Fruit fly (Drosophila melanogaster): Measurements from ENCODE around the gene MED11.

- TF ChIP-seq CTCF (optimal IDR thresholded peaks at IDR 0.05) = no peak
- no peak for TF ChIP-seq CG8478 (optimal IDR thresholded peaks at IDR 0.05)
Measured at dm6 chr3L:18795056-18795841, 49.6 kb downstream of the MED11 start.

All from S2 (cell line).